Fruit fly (Drosophila melanogaster) whole organism, prepupa: Measurements from ENCODE around the gene spz3.
A peak's percentile ranks its signal among the peaks of the same experiment; 100 is the strongest.

Experiments
- Blimp-1 ChIP-seq: fragments of 200-800 bp; sonication (Bioruptor generic); optimal IDR thresholded peaks from 3 replicates; lab custom pipeline; 2017; ENCODE audit warnings: missing biosample characterization, missing genetic modification characterization, mild to moderate bottlenecking, moderate library complexity, missing genetic modification reagents
- CG10631 ChIP-seq: fragments of 200-800 bp; sonication (Bioruptor generic); optimal IDR thresholded peaks from 2 replicates; lab custom pipeline; 2016; ENCODE audit warnings: missing biosample characterization, missing genetic modification characterization
- CG11294 ChIP-seq: fragments of 200-800 bp; sonication (Bioruptor generic); IDR thresholded peaks from 2 replicates; pipeline ENCODE4 v1.3.6; 2022; ENCODE audit warnings: missing biosample characterization, missing genetic modification characterization
- CG11762 ChIP-seq: fragments of 200-800 bp; sonication (Bioruptor generic); optimal IDR thresholded peaks from 3 replicates; lab custom pipeline; 2016; ENCODE audit warnings: missing biosample characterization, missing genetic modification characterization; ENCODE audit not compliant: insufficient read depth
- CG11902 ChIP-seq: fragments of 200-800 bp; sonication (Bioruptor generic); optimal IDR thresholded peaks from 3 replicates; lab custom pipeline; 2016; ENCODE audit warnings: missing biosample characterization, missing genetic modification characterization
- CG15336 ChIP-seq: fragments of 200-800 bp; sonication (Bioruptor generic); IDR thresholded peaks from 2 replicates; pipeline ENCODE4 v1.3.6; 2022; ENCODE audit warnings: missing biosample characterization, missing genetic modification characterization
- CG1621 ChIP-seq: fragments of 200-800 bp; sonication (Bioruptor generic); optimal IDR thresholded peaks from 3 replicates; lab custom pipeline; 2018; ENCODE audit warnings: missing biosample characterization, mild to moderate bottlenecking, missing genetic modification characterization
- CG3032 ChIP-seq: fragments of 200-800 bp; optimal IDR thresholded peaks from 2 replicates; lab custom pipeline; 2019; ENCODE audit warnings: missing biosample characterization, mild to moderate bottlenecking, missing genetic modification characterization, moderate library complexity
- CG31627 ChIP-seq: fragments of 200-800 bp; sonication (Bioruptor generic); optimal IDR thresholded peaks from 3 replicates; lab custom pipeline; 2016; ENCODE audit warnings: missing biosample characterization, missing genetic modification characterization
- CG32006 ChIP-seq: fragments of 200-800 bp; sonication (Bioruptor generic); optimal IDR thresholded peaks from 3 replicates; lab custom pipeline; 2017; ENCODE audit warnings: missing biosample characterization, mild to moderate bottlenecking, missing genetic modification characterization
- CG34406 ChIP-seq: fragments of 200-800 bp; sonication (Bioruptor generic); optimal IDR thresholded peaks from 3 replicates; lab custom pipeline; 2016; ENCODE audit warnings: missing biosample characterization, missing genetic modification characterization
- CG3919 ChIP-seq: fragments of 200-800 bp; sonication (Bioruptor generic); optimal IDR thresholded peaks from 3 replicates; lab custom pipeline; 2016; ENCODE audit warnings: missing biosample characterization, missing genetic modification characterization
- CG4318 ChIP-seq: fragments of 200-800 bp; sonication (Bioruptor generic); optimal IDR thresholded peaks from 3 replicates; lab custom pipeline; 2017; ENCODE audit warnings: missing biosample characterization, mild to moderate bottlenecking, missing genetic modification characterization
- CG6163 ChIP-seq: fragments of 200-800 bp; sonication (Bioruptor generic); IDR thresholded peaks from 3 replicates; pipeline ENCODE4 v1.3.6; 2022; ENCODE audit warnings: missing biosample characterization, missing genetic modification characterization
- CG6792 ChIP-seq: fragments of 200-800 bp; sonication (Bioruptor generic); optimal IDR thresholded peaks from 3 replicates; lab custom pipeline; 2016; ENCODE audit warnings: missing biosample characterization, missing genetic modification characterization
- CG6808 ChIP-seq: fragments of 200-800 bp; sonication (Bioruptor generic); optimal IDR thresholded peaks from 3 replicates; lab custom pipeline; 2017; ENCODE audit warnings: missing biosample characterization, missing genetic modification characterization, mild to moderate bottlenecking, moderate library complexity, missing genetic modification reagents
- CG6854 ChIP-seq: fragments of 200-800 bp; sonication (Bioruptor generic); optimal IDR thresholded peaks from 2 replicates; lab custom pipeline; 2017; ENCODE audit warnings: missing biosample characterization, mild to moderate bottlenecking, missing genetic modification characterization
- CG7368 ChIP-seq: fragments of 200-800 bp; sonication (Bioruptor generic); optimal IDR thresholded peaks from 3 replicates; lab custom pipeline; 2016; ENCODE audit warnings: missing biosample characterization, missing genetic modification characterization
- CG8119 ChIP-seq: fragments of 200-800 bp; sonication (Bioruptor generic); IDR thresholded peaks from 3 replicates; pipeline ENCODE4 v1.3.6; 2022; ENCODE audit warnings: missing biosample characterization, missing genetic modification characterization
- CG8319 ChIP-seq: fragments of 200-800 bp; sonication (Bioruptor generic); optimal IDR thresholded peaks from 3 replicates; lab custom pipeline; 2016; ENCODE audit warnings: missing biosample characterization, missing genetic modification characterization
- CG8632 ChIP-seq: fragments of 200-800 bp; sonication (Bioruptor generic); optimal IDR thresholded peaks from 3 replicates; lab custom pipeline; 2016; ENCODE audit warnings: missing biosample characterization, missing genetic modification characterization
- Eip75B ChIP-seq: fragments of 200-800 bp; sonication (Bioruptor generic); optimal IDR thresholded peaks from 3 replicates; lab custom pipeline; 2016; ENCODE audit warnings: missing biosample characterization, missing genetic modification characterization
- Eip78C ChIP-seq: fragments of 200-800 bp; sonication (Bioruptor generic); peaks from one replicate; lab custom pipeline; 2016; ENCODE audit warnings: missing biosample characterization, missing genetic modification characterization
- Ets96B ChIP-seq: fragments of 200-800 bp; optimal IDR thresholded peaks from 2 replicates; lab custom pipeline; 2019; ENCODE audit warnings: missing biosample characterization, mild to moderate bottlenecking, missing genetic modification characterization, moderate library complexity
- Gug ChIP-seq: fragments of 200-800 bp; sonication (Bioruptor generic); IDR thresholded peaks from 2 replicates; pipeline ENCODE4 v1.3.6; 2022; ENCODE audit warnings: missing biosample characterization, missing genetic modification characterization
- Hr38 ChIP-seq: sonication (Bioruptor generic); optimal IDR thresholded peaks from 2 replicates; lab custom pipeline; 2016; ENCODE audit warnings: missing biosample characterization, missing genetic modification characterization
- Hr4 ChIP-seq: fragments of 200-800 bp; sonication (Bioruptor generic); optimal IDR thresholded peaks from 3 replicates; lab custom pipeline; 2016; ENCODE audit warnings: missing biosample characterization, missing genetic modification characterization
- OdsH ChIP-seq: fragments of 200-800 bp; sonication (Bioruptor generic); optimal IDR thresholded peaks from 3 replicates; lab custom pipeline; 2016; ENCODE audit warnings: missing biosample characterization, missing genetic modification characterization
- Smox ChIP-seq: fragments of 200-800 bp; sonication (Bioruptor generic); optimal IDR thresholded peaks from 3 replicates; lab custom pipeline; 2016; ENCODE audit warnings: missing biosample characterization, missing genetic modification characterization
- Sox102F ChIP-seq: fragments of 200-800 bp; sonication (Bioruptor generic); optimal IDR thresholded peaks from 2 replicates; lab custom pipeline; 2016; ENCODE audit warnings: missing biosample characterization, mild to moderate bottlenecking, missing genetic modification characterization
- Sox15 ChIP-seq: fragments of 200-800 bp; sonication (Bioruptor generic); optimal IDR thresholded peaks from 3 replicates; lab custom pipeline; 2016; ENCODE audit warnings: missing biosample characterization, missing genetic modification characterization
- achi ChIP-seq: fragments of 200-800 bp; sonication (Bioruptor generic); optimal IDR thresholded peaks from 3 replicates; lab custom pipeline; 2016; ENCODE audit warnings: missing biosample characterization, missing genetic modification characterization
- dsx ChIP-seq: fragments of 200-800 bp; optimal IDR thresholded peaks from 3 replicates; lab custom pipeline; 2019; ENCODE audit warnings: missing biosample characterization, mild to moderate bottlenecking, missing genetic modification characterization, moderate library complexity; ENCODE audit not compliant: poor library complexity, severe bottlenecking
- esn ChIP-seq: fragments of 200-800 bp; sonication (Bioruptor generic); optimal IDR thresholded peaks from 2 replicates; lab custom pipeline; 2016; ENCODE audit warnings: missing biosample characterization, mild to moderate bottlenecking, missing genetic modification characterization, moderate library complexity
- fd85E ChIP-seq: fragments of 200-800 bp; sonication (Bioruptor generic); optimal IDR thresholded peaks from 3 replicates; lab custom pipeline; 2016; ENCODE audit warnings: missing biosample characterization, missing genetic modification characterization
- fkh ChIP-seq: fragments of 200-800 bp; sonication (Bioruptor generic); optimal IDR thresholded peaks from 3 replicates; lab custom pipeline; 2017; ENCODE audit warnings: missing biosample characterization, mild to moderate bottlenecking, missing genetic modification characterization, moderate library complexity
- lz ChIP-seq: fragments of 200-800 bp; sonication (Bioruptor generic); optimal IDR thresholded peaks from 3 replicates; lab custom pipeline; 2016; ENCODE audit warnings: missing biosample characterization, missing genetic modification characterization
- net ChIP-seq: fragments of 200-800 bp; sonication (Bioruptor generic); optimal IDR thresholded peaks from 3 replicates; lab custom pipeline; 2016; ENCODE audit warnings: missing biosample characterization, missing genetic modification characterization
- salr ChIP-seq, 2 experiments: fragments of 200-800 bp; sonication (Bioruptor generic); optimal IDR thresholded peaks; 3 replicates each; lab custom pipeline; 2016 to 2018; ENCODE audit warnings: missing biosample characterization in 2 of 2, missing genetic modification characterization in 2 of 2, mild to moderate bottlenecking in 1 of 2
- spab ChIP-seq: fragments of 200-800 bp; sonication (Bioruptor generic); optimal IDR thresholded peaks from 2 replicates; lab custom pipeline; 2017; ENCODE audit warnings: missing biosample characterization, mild to moderate bottlenecking, missing genetic modification characterization, missing genetic modification reagents
- ss ChIP-seq, 2 experiments: fragments of 200-800 bp; sonication (Bioruptor generic); optimal IDR thresholded peaks; 2 replicates in 1 of 2; 3 replicates in 1 of 2; lab custom pipeline; 2017 to 2018; ENCODE audit warnings: mild to moderate bottlenecking in 2 of 2, missing biosample characterization in 2 of 2, missing genetic modification characterization in 2 of 2, moderate library complexity in 1 of 2
- svp ChIP-seq: fragments of 200-800 bp; sonication (Bioruptor generic); peaks from one replicate; lab custom pipeline; 2016; ENCODE audit warnings: missing biosample characterization, missing genetic modification characterization
- topi ChIP-seq: fragments of 200-800 bp; sonication (Bioruptor generic); optimal IDR thresholded peaks from 3 replicates; lab custom pipeline; 2016; ENCODE audit warnings: missing biosample characterization, missing genetic modification characterization

Gene spz3

dm6 chr2L:7851609-7852008, 27.7 kb downstream of the spz3 start (continued):
- TF ChIP-seq CG7368 (GFP tag; lab: Kevin White, UChicago) (no peak), Eip78C (GFP tag; lab: Kevin White, UChicago) (peak; percentile 45), topi (GFP tag; lab: Kevin White, UChicago) (no peak), Hr38 (no peak), CG4318 (GFP tag; lab: Kevin White, UChicago) (no peak), Smox (GFP tag; lab: Kevin White, UChicago) (no peak), CG11902 (GFP tag; lab: Kevin White, UChicago) (no peak), lz (GFP tag; lab: Kevin White, UChicago) (no peak), Gug (GFP tag; lab: Robert Waterston, UW) (no peak), spab (no peak), CG8632 (GFP tag; lab: Kevin White, UChicago) (no peak), Sox102F (GFP tag; lab: Kevin White, UChicago) (no peak), CG3032 (tag; lab: Kevin White, UChicago) (no peak), CG11294 (GFP tag; lab: Robert Waterston, UW) (no peak), fd85E (GFP tag; lab: Kevin White, UChicago) (no peak), CG15336 (GFP tag; lab: Robert Waterston, UW) (no peak), ss (GFP tag; optimal IDR thresholded peaks at IDR 0.05; lab: Kevin White, UChicago) (no peak), Ets96B (tag; lab: Kevin White, UChicago) (peak; percentile 12), dsx (GFP tag; lab: Kevin White, UChicago) (no peak), Hr4 (GFP tag; lab: Kevin White, UChicago) (peak; percentile 5), CG11762 (GFP tag; lab: Kevin White, UChicago) (no peak), CG8319 (no peak)

DNA sequence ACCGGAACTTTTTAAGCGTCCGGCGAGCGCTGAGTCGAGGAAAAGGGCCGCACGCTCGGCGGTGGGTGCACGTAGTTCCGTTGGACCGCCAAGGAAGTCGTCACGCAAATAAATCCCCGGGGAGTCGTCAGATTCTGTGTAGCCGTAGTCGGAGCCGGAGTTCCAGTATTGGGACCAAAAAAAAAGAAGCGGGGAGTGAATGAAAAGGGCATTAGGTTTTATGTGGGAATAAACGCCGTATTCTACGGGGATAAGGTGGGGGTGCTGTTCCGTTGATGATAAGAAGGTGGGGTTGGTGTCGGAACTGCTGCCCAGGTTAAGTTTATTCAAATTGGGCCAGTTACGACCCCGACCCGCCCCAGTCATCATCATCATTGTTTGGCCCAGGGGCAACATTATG, 28.9 kb downstream of the spz3 start:
- TF ChIP-seq CG8319, result no peak
- TF ChIP-seq svp (GFP tag; lab: Kevin White, UChicago), result no peak
- no peak for TF ChIP-seq net (GFP tag; lab: Kevin White, UChicago)
- TF ChIP-seq CG6792 (GFP tag; lab: Kevin White, UChicago), result no peak
- TF ChIP-seq CG11294 (GFP tag; lab: Robert Waterston, UW), result no peak
- no peak for TF ChIP-seq Gug (GFP tag; lab: Robert Waterston, UW)
- TF ChIP-seq CG7368 (GFP tag; lab: Kevin White, UChicago), result no peak
- no peak for TF ChIP-seq CG15336 (GFP tag; lab: Robert Waterston, UW)
- no peak for TF ChIP-seq topi (GFP tag; lab: Kevin White, UChicago)
- TF ChIP-seq fkh (GFP tag; lab: Kevin White, UChicago), result no peak
- TF ChIP-seq salr (GFP tag; optimal IDR thresholded peaks at IDR 0.05; lab: Kevin White, UChicago), result no peak
- no peak for TF ChIP-seq Sox15 (GFP tag; lab: Kevin White, UChicago)
- TF ChIP-seq CG8119 (GFP tag; lab: Robert Waterston, UW), result no peak

- TF ChIP-seq Eip78C (GFP tag; lab: Kevin White, UChicago), result peak; percentile 58
- TF ChIP-seq CG6163, result peak; percentile 37; the same call in 1 of the 3 replicates
- TF ChIP-seq CG8119 (GFP tag; lab: Robert Waterston, UW), result peak; percentile 35; the same call in 1 of the 3 replicates
- no peak for TF ChIP-seq CG6808 (GFP tag; lab: Kevin White, UChicago)
- no peak for TF ChIP-seq Eip75B (GFP tag; lab: Kevin White, UChicago)
- peak; percentile 33 for TF ChIP-seq CG32006 (GFP tag; lab: Kevin White, UChicago)
- peak; percentile 12 for TF ChIP-seq achi (GFP tag; lab: Kevin White, UChicago)
- peak; percentile 10 for TF ChIP-seq CG10631
- TF ChIP-seq OdsH (GFP tag; lab: Kevin White, UChicago), result no peak
Measured at dm6 chr2L:7849472-7849871, 29.9 kb downstream of the spz3 start.

DNA sequence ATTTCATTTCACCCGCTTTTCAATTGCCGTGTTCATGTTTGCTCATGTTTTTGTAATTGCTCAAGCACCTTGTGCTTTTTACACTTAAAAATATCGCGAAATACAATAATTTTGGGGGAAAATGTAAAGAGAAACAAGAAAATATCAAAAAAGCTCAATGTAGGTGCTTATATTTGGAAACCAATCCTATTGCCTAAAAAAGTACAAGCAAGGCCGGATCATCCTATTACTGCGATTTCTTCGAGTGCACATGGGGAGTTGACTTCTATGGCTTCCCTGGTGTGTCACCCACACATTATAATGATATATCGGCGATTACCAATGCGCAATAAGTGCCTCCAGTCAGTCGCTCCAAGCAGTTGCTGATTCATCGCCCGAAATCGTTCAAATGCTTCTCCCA, 38.1 kb downstream of the spz3 start:
- no peak for TF ChIP-seq CG3032 (tag; lab: Kevin White, UChicago)
- no peak for TF ChIP-seq CG32006 (GFP tag; lab: Kevin White, UChicago)
- TF ChIP-seq CG11902 (GFP tag; lab: Kevin White, UChicago), result no peak
- TF ChIP-seq Blimp-1 (GFP tag; lab: Kevin White, UChicago), result no peak
- no peak for TF ChIP-seq CG34406 (GFP tag; lab: Kevin White, UChicago)
- no peak for TF ChIP-seq CG6163
- TF ChIP-seq svp (GFP tag; lab: Kevin White, UChicago), result peak; percentile 49
- no peak for TF ChIP-seq CG6854
- no peak for TF ChIP-seq CG6792 (GFP tag; lab: Kevin White, UChicago)
- TF ChIP-seq OdsH (GFP tag; lab: Kevin White, UChicago), result no peak
- TF ChIP-seq CG8319, result no peak
- no peak for TF ChIP-seq fkh (GFP tag; lab: Kevin White, UChicago)
- TF ChIP-seq esn (GFP tag; lab: Kevin White, UChicago), result peak; percentile 51
- TF ChIP-seq salr (GFP tag; optimal IDR thresholded peaks at IDR 0.05; lab: Kevin White, UChicago), result no peak
- peak; percentile 52 for TF ChIP-seq Sox102F (GFP tag; lab: Kevin White, UChicago)
- no peak for TF ChIP-seq Ets96B (tag; lab: Kevin White, UChicago)
- TF ChIP-seq CG1621 (tag; lab: Kevin White, UChicago), result no peak
- no peak for TF ChIP-seq dsx (GFP tag; lab: Kevin White, UChicago)
- no peak for TF ChIP-seq Hr4 (GFP tag; lab: Kevin White, UChicago)
- no peak for TF ChIP-seq CG4318 (GFP tag; lab: Kevin White, UChicago)
- TF ChIP-seq CG3919 (GFP tag; lab: Kevin White, UChicago), result no peak
- TF ChIP-seq CG7368 (GFP tag; lab: Kevin White, UChicago), result no peak
- TF ChIP-seq CG31627 (GFP tag; lab: Kevin White, UChicago), result peak; percentile 52
- no peak for TF ChIP-seq CG8119 (GFP tag; lab: Robert Waterston, UW)
